Worm (Caenorhabditis elegans) whole organism, mixed stage, embryonic: ENCODE results near the gene mdf-2.
"Not testable (repeated sequence)": the region's sequence is repeated elsewhere in the genome, so short reads cannot be mapped to it uniquely, and the experiment has no call there.

Experiments used
- M03D4.4 ChIP-seq: sonication (generic microtip); optimal IDR thresholded peaks from 2 replicates; lab custom pipeline; 2017; ENCODE audit warnings: mild to moderate bottlenecking, missing genetic modification characterization, missing compliant biosample characterization
- bed-3 ChIP-seq: fragments of 200-800 bp; sonication (Bioruptor generic); optimal IDR thresholded peaks from 3 replicates; lab custom pipeline; 2018; ENCODE audit warnings: mild to moderate bottlenecking, missing genetic modification characterization, moderate library complexity, missing compliant biosample characterization
- ceh-43 ChIP-seq: fragments of 200-800 bp; sonication (Bioruptor generic); optimal IDR thresholded peaks from 2 replicates; lab custom pipeline; 2018; ENCODE audit warnings: mild to moderate bottlenecking, missing genetic modification characterization, moderate library complexity, missing compliant biosample characterization
- ceh-83 ChIP-seq: fragments of 200-800 bp; sonication (Bioruptor generic); optimal IDR thresholded peaks from 2 replicates; lab custom pipeline; 2018; ENCODE audit warnings: mild to moderate bottlenecking, missing genetic modification characterization, missing compliant biosample characterization
- ces-1 ChIP-seq: fragments of 150-350 bp; optimal IDR thresholded peaks from 2 replicates; lab custom pipeline; 2014; ENCODE audit warnings: missing biosample characterization, missing genetic modification reagents, missing genetic modification characterization
- drap-1 ChIP-seq: fragments of 200-800 bp; sonication (Bioruptor generic); optimal IDR thresholded peaks from 3 replicates; lab custom pipeline; 2018; ENCODE audit warnings: mild to moderate bottlenecking, missing genetic modification characterization, missing compliant biosample characterization
- elt-1 ChIP-seq: sonication (generic microtip); optimal IDR thresholded peaks from 2 replicates; lab custom pipeline; 2017; ENCODE audit warnings: missing genetic modification characterization, mild to moderate bottlenecking, missing compliant biosample characterization, antibody characterized with exemption, moderate library complexity, borderline replicate concordance; ENCODE audit not compliant: insufficient read depth
- elt-3 ChIP-seq: fragments of 150-350 bp; optimal IDR thresholded peaks from 2 replicates; lab custom pipeline; 2014; ENCODE audit warnings: missing biosample characterization, missing genetic modification characterization
- ham-2 ChIP-seq: fragments of 200-800 bp; sonication (Bioruptor generic); optimal IDR thresholded peaks from 2 replicates; lab custom pipeline; 2018; ENCODE audit warnings: mild to moderate bottlenecking, missing genetic modification characterization, missing compliant biosample characterization
- hlh-1 ChIP-seq: fragments of 150-350 bp; optimal IDR thresholded peaks from 2 replicates; lab custom pipeline; 2014; ENCODE audit warnings: missing biosample characterization, missing genetic modification reagents, missing genetic modification characterization
- lin-13 ChIP-seq: fragments of 150-350 bp; optimal IDR thresholded peaks from 2 replicates; lab custom pipeline; 2014; ENCODE audit warnings: missing biosample characterization, missing genetic modification characterization
- lsy-2 ChIP-seq: fragments of 150-350 bp; optimal IDR thresholded peaks from 2 replicates; lab custom pipeline; 2014; ENCODE audit warnings: missing biosample characterization, missing genetic modification characterization
- mab-5 ChIP-seq: fragments of 150-350 bp; optimal IDR thresholded peaks from 2 replicates; lab custom pipeline; 2014; ENCODE audit warnings: missing biosample characterization, missing genetic modification characterization
- mep-1 ChIP-seq: fragments of 150-350 bp; optimal IDR thresholded peaks from 2 replicates; lab custom pipeline; 2017; ENCODE audit warnings: missing biosample characterization, missing genetic modification reagents, missing genetic modification characterization, inconsistent platforms
- mls-2 ChIP-seq: sonication (generic microtip); optimal IDR thresholded peaks from 2 replicates; lab custom pipeline; 2016; ENCODE audit warnings: mild to moderate bottlenecking, missing genetic modification characterization, moderate library complexity, missing compliant biosample characterization
- nhr-12 ChIP-seq: fragments of 150-350 bp; optimal IDR thresholded peaks from 2 replicates; lab custom pipeline; 2014; ENCODE audit warnings: missing biosample characterization, missing genetic modification characterization
- nhr-2 ChIP-seq: fragments of 150-350 bp; optimal IDR thresholded peaks from 2 replicates; lab custom pipeline; 2014; ENCODE audit warnings: missing biosample characterization, missing genetic modification characterization
- nhr-237 ChIP-seq: fragments of 150-350 bp; optimal IDR thresholded peaks from 2 replicates; lab custom pipeline; 2014; ENCODE audit warnings: missing biosample characterization, missing genetic modification characterization
- nhr-28 ChIP-seq: fragments of 150-350 bp; optimal IDR thresholded peaks from 2 replicates; lab custom pipeline; 2014; ENCODE audit warnings: missing biosample characterization, missing genetic modification characterization
- nhr-76 ChIP-seq: sonication (generic microtip); optimal IDR thresholded peaks from 2 replicates; lab custom pipeline; 2017; ENCODE audit warnings: missing biosample characterization, missing genetic modification characterization
- pha-4 ChIP-seq: fragments of 150-350 bp; optimal IDR thresholded peaks from 2 replicates; lab custom pipeline; 2018; ENCODE audit warnings: missing biosample characterization, missing genetic modification reagents, missing genetic modification characterization
- sem-2 ChIP-seq: fragments of 200-800 bp; sonication (Bioruptor generic); optimal IDR thresholded peaks from 2 replicates; lab custom pipeline; 2018; ENCODE audit warnings: mild to moderate bottlenecking, missing genetic modification characterization, missing compliant biosample characterization
- snpc-4 ChIP-seq: fragments of 150-350 bp; optimal IDR thresholded peaks from 2 replicates; lab custom pipeline; 2014; ENCODE audit warnings: missing biosample characterization, missing genetic modification characterization
- unc-120 ChIP-seq: sonication (generic microtip); optimal IDR thresholded peaks from 2 replicates; lab custom pipeline; 2017; ENCODE audit warnings: missing genetic modification characterization, missing compliant biosample characterization; ENCODE audit not compliant: poor library complexity, severe bottlenecking
- unc-39 ChIP-seq: fragments of 150-350 bp; optimal IDR thresholded peaks from 2 replicates; lab custom pipeline; 2014; ENCODE audit warnings: missing biosample characterization, missing genetic modification characterization
- unc-62 ChIP-seq: fragments of 150-350 bp; optimal IDR thresholded peaks from 2 replicates; lab custom pipeline; 2014; ENCODE audit warnings: missing biosample characterization, missing genetic modification reagents, missing genetic modification characterization
- zip-8 ChIP-seq: fragments of 150-350 bp; optimal IDR thresholded peaks from 2 replicates; lab custom pipeline; 2014; ENCODE audit warnings: missing biosample characterization, missing genetic modification characterization

The mdf-2 gene

ce11 chrIV:2676281-2676680, 35.4 kb upstream of the mdf-2 start, which contains the start of gene Y94H6A.3 (continued):
- no peak for TF ChIP-seq bed-3 (GFP tag; lab: Kevin White, UChicago)
- TF ChIP-seq nhr-28 (tag; lab: Kevin White, UChicago): no peak
- TF ChIP-seq pha-4 (tag; lab: Kevin White, UChicago): peak; percentile 88
- peak; percentile 83 for TF ChIP-seq lsy-2 (tag; lab: Kevin White, UChicago)
- no peak for TF ChIP-seq ceh-43 (GFP tag; lab: Kevin White, UChicago)
- no peak for TF ChIP-seq ceh-83 (GFP tag; lab: Kevin White, UChicago)
- TF ChIP-seq M03D4.4 (tag; lab: Kevin White, UChicago): no peak
- TF ChIP-seq drap-1 (GFP tag; lab: Kevin White, UChicago): no peak

DNA sequence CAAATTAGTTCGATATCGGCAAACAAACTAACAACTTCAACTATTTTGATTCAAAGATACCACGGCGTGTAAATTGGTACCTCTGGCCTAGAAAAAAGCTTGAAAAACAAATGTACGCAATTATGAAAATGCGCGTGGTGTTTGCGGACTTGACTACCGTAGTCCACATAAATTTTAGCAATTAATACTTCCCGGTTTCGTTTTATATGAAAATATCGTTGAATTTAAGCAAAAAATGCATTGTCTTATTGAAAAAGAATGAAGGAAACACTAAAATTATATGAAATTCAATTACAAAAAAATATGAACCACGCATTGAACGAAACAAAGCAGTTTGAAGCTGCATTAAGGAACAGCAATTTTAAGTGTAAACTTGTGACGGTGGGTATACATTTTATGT, 34.0 kb upstream of the mdf-2 start, which contains the start of gene gpx-4:
TSS of gene gpx-4 (minus strand) at position 101 of the 400 bp plus-strand sequence.
- TF ChIP-seq bed-3 (GFP tag; lab: Kevin White, UChicago); unc-120 (tag; lab: Kevin White, UChicago); unc-39 (tag; lab: Kevin White, UChicago): not testable (repeated sequence)

DNA sequence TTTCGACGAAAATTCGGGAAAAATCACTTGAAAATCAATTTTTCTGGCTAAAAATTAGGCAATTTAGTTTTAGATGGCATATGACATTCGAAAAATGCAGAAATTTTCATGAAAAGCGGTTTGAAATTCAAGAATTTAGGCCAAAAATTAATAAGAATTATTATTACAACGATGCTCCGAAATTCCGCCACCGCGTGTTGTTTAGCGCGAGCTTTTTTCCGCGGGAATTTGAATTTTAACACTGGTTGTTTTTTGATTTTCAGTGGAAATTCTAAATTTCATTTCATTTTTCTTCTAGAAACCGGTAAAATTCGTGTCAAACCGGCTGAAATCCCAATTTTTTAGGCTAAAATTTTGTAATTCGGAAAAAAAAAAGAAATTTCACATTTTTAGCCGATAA, 29.7 kb upstream of the mdf-2 start:
- no peak for TF ChIP-seq elt-3 (tag; lab: Kevin White, UChicago)
- TF ChIP-seq lin-13 (tag; lab: Kevin White, UChicago): no peak
- TF ChIP-seq mep-1 (tag; lab: Kevin White, UChicago): no peak
- no peak for TF ChIP-seq nhr-12 (tag; lab: Kevin White, UChicago)
- no peak for TF ChIP-seq bed-3 (GFP tag; lab: Kevin White, UChicago)

- TF ChIP-seq snpc-4 (tag; lab: Kevin White, UChicago) (no peak), ces-1 (peak; percentile 2), lsy-2 (tag; lab: Kevin White, UChicago) (peak; percentile 93), nhr-76 (tag; lab: Kevin White, UChicago) (no peak)
These were observed 25.7 kb upstream of the mdf-2 start, which contains the start of gene Y69A2AR.1 for ce11 chrIV:2666586-2667100. TSS of gene Y69A2AR.1 (plus strand) at chrIV:2667050.

- TF ChIP-seq mls-2 (no peak), mep-1 (tag; lab: Kevin White, UChicago) (peak; percentile 58)
These were observed 25.2 kb upstream of the mdf-2 start for ce11 chrIV:2666127-2666526.

DNA sequence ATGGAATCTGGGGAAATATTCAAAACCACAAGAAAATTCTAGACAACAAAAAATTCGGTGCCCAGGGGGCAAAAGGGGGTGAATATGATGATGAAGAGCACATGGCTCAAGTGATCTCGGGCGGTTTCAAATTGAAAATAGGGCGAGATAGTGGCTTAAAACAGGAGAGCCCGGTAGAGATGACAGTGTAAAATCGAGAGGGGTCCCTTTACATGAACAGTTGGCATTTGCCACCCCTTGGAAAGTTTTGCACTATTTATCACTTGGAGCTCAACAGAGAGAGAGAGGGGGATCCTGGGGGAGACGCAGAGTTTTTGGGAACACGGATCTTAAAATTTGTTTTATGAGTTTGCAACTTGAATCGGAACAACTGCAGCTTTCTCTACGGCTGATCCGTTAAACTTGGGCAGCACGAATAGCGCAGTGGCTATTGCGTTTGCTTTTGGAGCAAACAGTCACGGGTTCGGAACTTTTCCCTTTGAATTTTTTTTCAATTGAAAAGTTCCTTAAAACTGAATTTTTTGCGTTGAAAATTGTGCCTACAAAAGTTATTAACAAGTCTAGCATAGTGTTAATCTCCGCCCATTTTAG, 24.6 kb upstream of the mdf-2 start:
- no peak for TF ChIP-seq elt-1 (tag; lab: Kevin White, UChicago)
- TF ChIP-seq hlh-1 (tag; lab: Kevin White, UChicago): peak; percentile 97
- no peak for TF ChIP-seq zip-8 (tag; lab: Kevin White, UChicago)
- peak; percentile 38 for TF ChIP-seq unc-62 (GFP tag; lab: Kevin White, UChicago)
- TF ChIP-seq unc-120 (tag; lab: Kevin White, UChicago): peak; percentile 84
- TF ChIP-seq mab-5 (tag; lab: Kevin White, UChicago): no peak
- TF ChIP-seq sem-2 (GFP tag; lab: Kevin White, UChicago): no peak
- TF ChIP-seq lsy-2 (tag; lab: Kevin White, UChicago): no peak
- no peak for TF ChIP-seq mls-2
- TF ChIP-seq mep-1 (tag; lab: Kevin White, UChicago): no peak
- TF ChIP-seq ham-2: no peak

- TF ChIP-seq nhr-2 (tag; lab: Kevin White, UChicago) (no peak), pha-4 (tag; lab: Kevin White, UChicago) (no peak), nhr-237 (tag; lab: Kevin White, UChicago) (no peak), unc-39 (tag; lab: Kevin White, UChicago) (no peak), drap-1 (GFP tag; lab: Kevin White, UChicago) (no peak), ham-2 (no peak), sem-2 (GFP tag; lab: Kevin White, UChicago) (no peak)
These were observed 23.9 kb upstream of the mdf-2 start for ce11 chrIV:2664901-2665201.
